Worm (Caenorhabditis elegans): ENCODE data around the gene nspg-11.

The nspg-11 gene

DNA sequence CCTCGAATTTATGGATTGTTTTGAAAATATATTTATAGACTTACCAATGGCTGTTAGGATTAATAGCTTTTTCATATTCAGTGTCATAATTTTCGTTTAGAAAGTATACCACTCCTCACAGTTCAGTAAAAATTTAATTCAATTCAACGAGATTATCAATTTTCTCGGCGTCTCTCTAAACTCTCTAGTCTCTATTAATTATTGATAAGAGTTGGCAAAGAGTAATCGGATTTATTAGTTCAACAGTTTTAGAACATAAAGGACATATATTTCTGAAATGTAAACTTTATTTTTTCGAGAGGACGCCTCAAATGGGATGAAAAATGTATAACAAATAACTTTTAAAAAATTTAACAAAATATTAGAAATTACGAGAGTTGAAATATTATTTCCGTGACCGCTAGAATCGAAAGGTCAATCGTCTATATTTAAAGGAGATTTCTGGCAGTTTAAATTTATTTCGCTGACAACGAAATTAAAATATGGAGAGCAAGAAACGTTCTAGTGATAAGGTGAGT is at the start of gene nspg-11, which contains the start of gene F49C12.15:
Gene nspg-11, minus strand, starts transcription at position 101 of the 518 bp plus-strand sequence.
Gene F49C12.15, plus strand, starts transcription at position 468 of the 518 bp plus-strand sequence.
- TF ChIP-seq nhr-76 (tag; optimal IDR thresholded peaks at IDR 0.05): no peak

ce11 chrIV:9371126-9371525 is 47.2 kb upstream of the nspg-11 start, which contains the start of gene fbxc-58:
Gene fbxc-58, plus strand, starts transcription at chrIV:9371508.
- TF ChIP-seq efl-1 (optimal IDR thresholded peaks at IDR 0.05): no peak
- peak in 1 of 2 experiments; percentile 45 for TF ChIP-seq efl-1 (GFP tag; optimal IDR thresholded peaks at IDR 0.05 in 1 of 2)
- TF ChIP-seq skn-1 (tag; optimal IDR thresholded peaks at IDR 0.05): peak; percentile 46
- no peak for TF ChIP-seq egl-27 (tag; optimal IDR thresholded peaks at IDR 0.05)

ce11 chrIV:9367852-9368627 is 44.2 kb upstream of the nspg-11 start:
- TF ChIP-seq nhr-11 (tag; optimal IDR thresholded peaks at IDR 0.05): no peak
- TF ChIP-seq unc-86 (tag; optimal IDR thresholded peaks at IDR 0.05): no peak
- no peak for TF ChIP-seq fkh-10 (GFP tag; optimal IDR thresholded peaks at IDR 0.05)
- TF ChIP-seq lsy-2 (tag; optimal IDR thresholded peaks at IDR 0.05): peak in 1 of 2 experiments; percentile 45
- no peak for TF ChIP-seq unc-30 (tag; optimal IDR thresholded peaks at IDR 0.05)
- TF ChIP-seq hlh-17 (GFP tag; optimal IDR thresholded peaks at IDR 0.05; ENCODE audit: borderline replicate concordance): no peak
- no peak for TF ChIP-seq unc-130 (tag; optimal IDR thresholded peaks at IDR 0.05)
- TF ChIP-seq ceh-82 (tag; optimal IDR thresholded peaks at IDR 0.05): no peak
- TF ChIP-seq nhr-84 (tag; optimal IDR thresholded peaks at IDR 0.05): no peak
- TF ChIP-seq ama-1 (optimal IDR thresholded peaks at IDR 0.05): no peak
- TF ChIP-seq Y116A8C.19 (tag; optimal IDR thresholded peaks at IDR 0.05; ENCODE audit: borderline replicate concordance): no peak
- peak; percentile 59 for TF ChIP-seq lin-14 (GFP tag; optimal IDR thresholded peaks at IDR 0.05)
- TF ChIP-seq ceh-88 (GFP tag; IDR thresholded peaks at IDR 0.05): no peak
- no peak for TF ChIP-seq ets-5 (GFP tag; IDR thresholded peaks at IDR 0.05)
- no peak for TF ChIP-seq ceh-63 (GFP tag; optimal IDR thresholded peaks at IDR 0.05)
- no peak for TF ChIP-seq skn-1 (tag; optimal IDR thresholded peaks at IDR 0.05)
- no peak for TF ChIP-seq nhr-19 (GFP tag; conservative IDR thresholded peaks at IDR 0.05)
- TF ChIP-seq irx-1 (tag; optimal IDR thresholded peaks at IDR 0.05): no peak
- TF ChIP-seq nhr-71 (tag; optimal IDR thresholded peaks at IDR 0.05): peak; percentile 9
- peak; percentile 36 for TF ChIP-seq rnt-1 (tag; optimal IDR thresholded peaks at IDR 0.05)
- TF ChIP-seq nhr-76 (tag; optimal IDR thresholded peaks at IDR 0.05): no peak
- TF ChIP-seq ztf-4 (tag; optimal IDR thresholded peaks at IDR 0.05): no peak
- TF ChIP-seq nhr-85 (tag): peak; percentile 62
- TF ChIP-seq lin-35 (GFP tag; optimal IDR thresholded peaks at IDR 0.05): peak in 1 of 2 experiments; percentile 55
- TF ChIP-seq efl-1 (optimal IDR thresholded peaks at IDR 0.05): peak; percentile 19 to 40
- TF ChIP-seq efl-1 (GFP tag; optimal IDR thresholded peaks at IDR 0.05 in 1 of 2): peak in 1 of 2 experiments; percentile 48
- TF ChIP-seq sup-37 (GFP tag; optimal IDR thresholded peaks at IDR 0.05): no peak
- TF ChIP-seq aly-2 (tag; optimal IDR thresholded peaks at IDR 0.05): no peak
- no peak for TF ChIP-seq mab-9 (GFP tag; IDR thresholded peaks at IDR 0.05)
- TF ChIP-seq hpl-2 (GFP tag; optimal IDR thresholded peaks at IDR 0.05): no peak
- peak; percentile 41 for TF ChIP-seq snu-23 (GFP tag; optimal IDR thresholded peaks at IDR 0.05)
- peak; percentile 16 for TF ChIP-seq mep-1 (tag; optimal IDR thresholded peaks at IDR 0.05)
- TF ChIP-seq mef-2 (tag; optimal IDR thresholded peaks at IDR 0.05): no peak
- no peak for TF ChIP-seq sox-4 (tag; optimal IDR thresholded peaks at IDR 0.05)

DNA sequence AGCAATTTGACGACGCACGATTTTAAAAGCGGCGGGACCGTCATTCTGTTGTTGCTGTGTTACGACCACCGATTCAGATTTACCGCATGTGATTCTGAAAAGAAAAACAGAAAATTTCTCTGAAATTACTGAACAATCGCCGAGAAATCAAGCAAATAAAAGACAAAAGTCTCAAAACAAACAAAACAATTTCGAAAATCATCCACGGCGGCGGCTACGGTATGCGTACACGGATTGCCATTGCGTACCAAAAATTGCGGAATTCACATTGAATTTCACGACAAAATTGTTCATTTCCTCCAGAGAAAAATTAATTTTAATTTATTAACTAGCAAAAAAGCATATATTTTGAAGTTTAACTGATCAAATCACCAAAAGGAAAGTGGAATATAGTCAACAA is 42.5 kb upstream of the nspg-11 start, which contains the start of gene pezo-1:
Gene pezo-1, minus strand, starts transcription at position 101 of the 400 bp plus-strand sequence.
- TF ChIP-seq unc-86 (tag; optimal IDR thresholded peaks at IDR 0.05): no peak
- TF ChIP-seq efl-1 (optimal IDR thresholded peaks at IDR 0.05): no peak
- peak in 1 of 2 experiments; percentile 30 for TF ChIP-seq efl-1 (GFP tag; optimal IDR thresholded peaks at IDR 0.05 in 1 of 2)
- TF ChIP-seq ces-1 (GFP tag; optimal IDR thresholded peaks at IDR 0.05): no peak
- TF ChIP-seq nhr-28 (tag; optimal IDR thresholded peaks at IDR 0.05): no peak
- no peak for TF ChIP-seq pax-3 (tag; optimal IDR thresholded peaks at IDR 0.05)
- no peak for TF ChIP-seq fkh-8 (tag; optimal IDR thresholded peaks at IDR 0.05)
- peak; percentile 6 for TF ChIP-seq F16B12.6 (tag; optimal IDR thresholded peaks at IDR 0.05)
- no peak for TF ChIP-seq mab-9 (GFP tag; IDR thresholded peaks at IDR 0.05)
- TF ChIP-seq rnt-1 (tag; optimal IDR thresholded peaks at IDR 0.05): no peak
- peak in 1 of 2 experiments; percentile 43 for TF ChIP-seq lsy-2 (tag; optimal IDR thresholded peaks at IDR 0.05)
- TF ChIP-seq alr-1 (tag; optimal IDR thresholded peaks at IDR 0.05; ENCODE audit: borderline replicate concordance): no peak
- no peak for TF ChIP-seq lir-3 (tag; optimal IDR thresholded peaks at IDR 0.05; ENCODE audit: poor library complexity)
- TF ChIP-seq ztf-11 (tag; optimal IDR thresholded peaks at IDR 0.05): no peak
- TF ChIP-seq dsc-1 (tag; optimal IDR thresholded peaks at IDR 0.05): no peak
- TF ChIP-seq ceh-90 (tag; optimal IDR thresholded peaks at IDR 0.05): no peak
- no peak for TF ChIP-seq lin-13 (GFP tag; optimal IDR thresholded peaks at IDR 0.05)
- TF ChIP-seq snpc-4 (tag; optimal IDR thresholded peaks at IDR 0.05): no peak
